Worm (Caenorhabditis elegans) whole organism, early embryonic: ENCODE data around the gene srh-18.

Experiments
- ama-1 ChIP-seq: fragments of 150-350 bp; optimal IDR thresholded peaks from 2 replicates; lab custom pipeline; 2014
- hmg-4 ChIP-seq: fragments of 200-800 bp; sonication (Bioruptor generic); optimal IDR thresholded peaks from 2 replicates; lab custom pipeline; 2018; ENCODE audit warnings: mild to moderate bottlenecking, missing genetic modification characterization, missing compliant biosample characterization
- pes-1 ChIP-seq: fragments of 200-800 bp; sonication (Bioruptor generic); IDR thresholded peaks from 2 replicates; pipeline ENCODE4 v1.3.6; 2022; ENCODE audit warnings: missing genetic modification reagents, missing genetic modification characterization, missing compliant biosample characterization
- scrt-1 ChIP-seq: fragments of 200-800 bp; sonication (Bioruptor generic); IDR thresholded peaks from 2 replicates; pipeline ENCODE4 v1.3.6; 2022; ENCODE audit warnings: missing genetic modification characterization, missing compliant biosample characterization
- sea-1 ChIP-seq: fragments of 200-800 bp; sonication (Bioruptor generic); conservative IDR thresholded peaks from 2 replicates; pipeline ENCODE4 v1.3.6; 2022; ENCODE audit warnings: missing genetic modification characterization, missing compliant biosample characterization
- tbx-37 ChIP-seq: fragments of 200-800 bp; sonication (Bioruptor generic); conservative IDR thresholded peaks from 2 replicates; pipeline ENCODE4 v1.3.6; 2022; ENCODE audit warnings: missing genetic modification reagents, missing genetic modification characterization, missing compliant biosample characterization

ce11 chrV:13282958-13283357 is 35.3 kb upstream of the srh-18 start:
- TF ChIP-seq sea-1 (GFP tag; lab: Robert Waterston, UW) (no peak), tbx-37 (GFP tag; lab: Robert Waterston, UW) (no peak), scrt-1 (no peak), ama-1 (no peak), hmg-4 (GFP tag; lab: Kevin White, UChicago) (no peak), pes-1 (no peak)
